Worm (Caenorhabditis elegans) whole organism, L1 larva: ENCODE data around the gene F14B8.5.

ENCODE experiments used
- F16B12.6 ChIP-seq: fragments of 150-350 bp; optimal IDR thresholded peaks from 2 replicates; lab custom pipeline; 2014; ENCODE audit warnings: missing biosample characterization, missing genetic modification characterization
- alr-1 ChIP-seq: fragments of 200-800 bp; sonication (Bioruptor generic); optimal IDR thresholded peaks from 2 replicates; lab custom pipeline; 2018; ENCODE audit warnings: borderline replicate concordance, mild to moderate bottlenecking, missing genetic modification characterization, missing compliant biosample characterization
- ama-1 ChIP-seq: fragments of 150-350 bp; optimal IDR thresholded peaks from 2 replicates; lab custom pipeline; 2014
- blmp-1 ChIP-seq: fragments of 150-350 bp; optimal IDR thresholded peaks from 2 replicates; lab custom pipeline; 2014; ENCODE audit warnings: missing biosample characterization, missing genetic modification characterization
- ceh-88 ChIP-seq: fragments of 200-800 bp; sonication (Bioruptor generic); IDR thresholded peaks from 2 replicates; pipeline ENCODE4 v1.3.6; 2022; ENCODE audit warnings: missing genetic modification characterization, missing compliant biosample characterization
- ceh-90 ChIP-seq: sonication (generic microtip); optimal IDR thresholded peaks from 2 replicates; lab custom pipeline; 2016; ENCODE audit warnings: missing genetic modification characterization, missing compliant biosample characterization
- ces-1 ChIP-seq: fragments of 150-350 bp; optimal IDR thresholded peaks from 2 replicates; lab custom pipeline; 2014; ENCODE audit warnings: missing biosample characterization, missing genetic modification reagents, missing genetic modification characterization
- dsc-1 ChIP-seq: sonication (generic microtip); optimal IDR thresholded peaks from 2 replicates; lab custom pipeline; 2016; ENCODE audit warnings: mild to moderate bottlenecking, missing genetic modification characterization, missing compliant biosample characterization
- efl-1 ChIP-seq, 4 experiments: fragments of 150-350 bp; optimal IDR thresholded peaks in 3 of 4; peaks in 1 of 4; 1 replicate in 1 of 4; 2 replicates in 3 of 4; lab custom pipeline; 2014; ENCODE audit warnings: missing biosample characterization in 2 of 4, missing genetic modification characterization in 2 of 4, missing genetic modification reagents in 2 of 4
- efl-3 ChIP-seq: fragments of 200-800 bp; sonication (Bioruptor generic); optimal IDR thresholded peaks from 2 replicates; lab custom pipeline; 2018; ENCODE audit warnings: mild to moderate bottlenecking, missing genetic modification characterization, missing compliant biosample characterization
- egl-27 ChIP-seq, 2 experiments: fragments of 150-350 bp in 1 of 2; sonication (generic microtip); optimal IDR thresholded peaks; 3 replicates each; lab custom pipeline; 2017 to 2018; ENCODE audit warnings: missing biosample characterization in 2 of 2, missing genetic modification characterization in 2 of 2, missing genetic modification reagents in 2 of 2
- elt-2 ChIP-seq: sonication (generic microtip); optimal IDR thresholded peaks from 2 replicates; lab custom pipeline; 2016; ENCODE audit warnings: missing genetic modification characterization, mild to moderate bottlenecking, inconsistent platforms, missing compliant biosample characterization, missing genetic modification reagents
- elt-3 ChIP-seq, 6 experiments: fragments of 150-350 bp in 1 of 6; sonication (generic microtip); optimal IDR thresholded peaks; 2 replicates each; lab custom pipeline; 2017 to 2018; ENCODE audit warnings: missing biosample characterization in 6 of 6, missing genetic modification characterization in 6 of 6, inconsistent platforms in 1 of 6
- ets-5 ChIP-seq: fragments of 200-800 bp; sonication (Bioruptor generic); IDR thresholded peaks from 2 replicates; pipeline ENCODE4 v1.3.6; 2022; ENCODE audit warnings: missing genetic modification characterization, missing compliant biosample characterization
- fkh-10 ChIP-seq: sonication (generic microtip); optimal IDR thresholded peaks from 2 replicates; lab custom pipeline; 2017; ENCODE audit warnings: missing biosample characterization, missing genetic modification reagents, missing genetic modification characterization
- irx-1 ChIP-seq: sonication (generic microtip); optimal IDR thresholded peaks from 2 replicates; lab custom pipeline; 2016; ENCODE audit warnings: missing genetic modification characterization, missing compliant biosample characterization
- jun-1 ChIP-seq: fragments of 150-350 bp; optimal IDR thresholded peaks from 2 replicates; lab custom pipeline; 2014; ENCODE audit warnings: missing biosample characterization, missing genetic modification reagents, missing genetic modification characterization
- lin-14 ChIP-seq: fragments of 200-800 bp; sonication (Bioruptor generic); optimal IDR thresholded peaks from 2 replicates; lab custom pipeline; 2018; ENCODE audit warnings: mild to moderate bottlenecking, missing genetic modification characterization, moderate library complexity, missing compliant biosample characterization
- lsy-2 ChIP-seq, 2 experiments: fragments of 150-350 bp; optimal IDR thresholded peaks; 2 replicates each; lab custom pipeline; 2014; ENCODE audit warnings: missing biosample characterization in 2 of 2, missing genetic modification characterization in 2 of 2
- mef-2 ChIP-seq: fragments of 150-350 bp; optimal IDR thresholded peaks from 2 replicates; lab custom pipeline; 2014; ENCODE audit warnings: missing biosample characterization, missing genetic modification characterization
- mep-1 ChIP-seq: fragments of 150-350 bp; optimal IDR thresholded peaks from 2 replicates; lab custom pipeline; 2014; ENCODE audit warnings: missing biosample characterization, missing genetic modification characterization
- nhr-11 ChIP-seq: fragments of 150-350 bp; optimal IDR thresholded peaks from 2 replicates; lab custom pipeline; 2014; ENCODE audit warnings: missing biosample characterization, missing genetic modification characterization
- nhr-20 ChIP-seq: sonication (generic microtip); optimal IDR thresholded peaks from 2 replicates; lab custom pipeline; 2016; ENCODE audit warnings: mild to moderate bottlenecking, missing genetic modification characterization, missing compliant biosample characterization
- nhr-85 ChIP-seq: sonication (generic microtip); peaks from one replicate; lab custom pipeline; 2016; ENCODE audit warnings: missing genetic modification characterization, inconsistent platforms, missing compliant biosample characterization
- pqm-1 ChIP-seq: sonication (generic microtip); optimal IDR thresholded peaks from 3 replicates; lab custom pipeline; 2017; ENCODE audit warnings: missing biosample characterization, missing genetic modification characterization
- skn-1 ChIP-seq: fragments of 150-350 bp; optimal IDR thresholded peaks from 2 replicates; lab custom pipeline; 2014; ENCODE audit warnings: missing biosample characterization, missing genetic modification characterization
- snpc-4 ChIP-seq: fragments of 150-350 bp; optimal IDR thresholded peaks from 2 replicates; lab custom pipeline; 2014; ENCODE audit warnings: missing biosample characterization, missing genetic modification characterization
- snu-23 ChIP-seq: sonication (generic microtip); optimal IDR thresholded peaks from 2 replicates; lab custom pipeline; 2016; ENCODE audit warnings: missing genetic modification characterization, missing compliant biosample characterization
- sptf-1 ChIP-seq: fragments of 150-350 bp; optimal IDR thresholded peaks from 2 replicates; lab custom pipeline; 2014; ENCODE audit warnings: missing biosample characterization, missing genetic modification characterization
- sup-37 ChIP-seq: fragments of 200-800 bp; sonication (Bioruptor generic); optimal IDR thresholded peaks from 2 replicates; lab custom pipeline; 2018; ENCODE audit warnings: mild to moderate bottlenecking, missing genetic modification characterization, missing compliant biosample characterization
- swsn-7 ChIP-seq: sonication (generic microtip); optimal IDR thresholded peaks from 2 replicates; lab custom pipeline; 2016; ENCODE audit warnings: missing genetic modification characterization, missing compliant biosample characterization
- unc-30 ChIP-seq: sonication (generic microtip); optimal IDR thresholded peaks from 2 replicates; lab custom pipeline; 2017; ENCODE audit warnings: missing biosample characterization, missing genetic modification characterization
- unc-62 ChIP-seq: fragments of 150-350 bp; optimal IDR thresholded peaks from 2 replicates; lab custom pipeline; 2014; ENCODE audit warnings: missing biosample characterization, missing genetic modification reagents, missing genetic modification characterization
- vab-15 ChIP-seq: sonication (generic microtip); optimal IDR thresholded peaks from 2 replicates; lab custom pipeline; 2017; ENCODE audit warnings: missing genotype, mild to moderate bottlenecking, missing genetic modification characterization, missing compliant biosample characterization

Gene F14B8.5

ce11 chrX:6958914-6959313 is 30.4 kb upstream of the F14B8.5 start:
- TF ChIP-seq swsn-7 (tag; lab: Kevin White, UChicago) (no peak), skn-1 (tag; lab: Kevin White, UChicago) (no peak), fkh-10 (GFP tag; lab: Kevin White, UChicago) (peak; percentile 33), lin-14 (GFP tag; lab: Kevin White, UChicago) (peak; percentile 24), efl-1 (optimal IDR thresholded peaks at IDR 0.05; lab: Kevin White, UChicago) (no peak), efl-1 (GFP tag; optimal IDR thresholded peaks at IDR 0.05 in 1 of 2; lab: Kevin White, UChicago) (peak in 1 of 2 experiments; percentile 51), unc-30 (no peak)
- TF ChIP-seq, all 84 proteins: peak for 3

- no peak for TF ChIP-seq alr-1 (tag; lab: Kevin White, UChicago)
- no peak for TF ChIP-seq efl-1 (optimal IDR thresholded peaks at IDR 0.05; lab: Kevin White, UChicago)
- TF ChIP-seq efl-1 (GFP tag; optimal IDR thresholded peaks at IDR 0.05 in 1 of 2; lab: Kevin White, UChicago) = peak in 1 of 2 experiments; percentile 0
These were observed 27.8 kb upstream of the F14B8.5 start, which contains the start of gene inx-1 for ce11 chrX:6956299-6956698. Gene inx-1, minus strand, starts transcription at chrX:6956399.

ce11 chrX:6953339-6953738 is 24.8 kb upstream of the F14B8.5 start:
- TF ChIP-seq lin-14 (GFP tag; lab: Kevin White, UChicago) (peak; percentile 47), egl-27 (tag; optimal IDR thresholded peaks at IDR 0.05; lab: Kevin White, UChicago) (no peak)

- TF ChIP-seq ama-1 (lab: Kevin White, UChicago) (no peak), nhr-85 (no peak), elt-2 (tag; lab: Kevin White, UChicago) (no peak), efl-3 (no peak), sptf-1 (no peak), irx-1 (tag; lab: Kevin White, UChicago) (no peak), ceh-90 (tag; lab: Kevin White, UChicago) (no peak), pqm-1 (no peak), vab-15 (tag; lab: Kevin White, UChicago) (no peak), jun-1 (tag; lab: Kevin White, UChicago) (no peak), mef-2 (tag; lab: Kevin White, UChicago) (no peak), sup-37 (GFP tag; lab: Kevin White, UChicago) (no peak), ceh-88 (GFP tag; lab: Robert Waterston, UW) (no peak), dsc-1 (tag; lab: Kevin White, UChicago) (no peak), skn-1 (tag; lab: Kevin White, UChicago) (no peak), elt-3 (tag; optimal IDR thresholded peaks at IDR 0.05; lab: Kevin White, UChicago) (no peak), ces-1 (GFP tag; lab: Kevin White, UChicago) (no peak), nhr-11 (tag; lab: Kevin White, UChicago) (no peak)
These were observed 18.3 kb upstream of the F14B8.5 start for ce11 chrX:6946789-6947188.

ce11 chrX:6941711-6942110 is 13.2 kb upstream of the F14B8.5 start:
- TF ChIP-seq efl-3 = no peak
- peak; percentile 41 for TF ChIP-seq lin-14 (GFP tag; lab: Kevin White, UChicago)
- peak; percentile 75 for TF ChIP-seq blmp-1 (tag; lab: Kevin White, UChicago)
- TF ChIP-seq F16B12.6 (tag; lab: Kevin White, UChicago) = no peak
- peak; percentile 25 for TF ChIP-seq nhr-85
- TF ChIP-seq nhr-20 (tag; lab: Kevin White, UChicago) = peak; percentile 29
- peak; percentile 10 for TF ChIP-seq mep-1 (tag; lab: Kevin White, UChicago)
- TF ChIP-seq elt-3 (tag; optimal IDR thresholded peaks at IDR 0.05; lab: Kevin White, UChicago) = peak in 2 of 6 experiments; percentile 37 to 42
- no peak for TF ChIP-seq snu-23

ce11 chrX:6940775-6941174 is 12.3 kb upstream of the F14B8.5 start:
- TF ChIP-seq unc-62 (GFP tag; lab: Kevin White, UChicago) (no peak), ets-5 (GFP tag; lab: Robert Waterston, UW) (no peak), blmp-1 (tag; lab: Kevin White, UChicago) (peak; percentile 24), jun-1 (tag; lab: Kevin White, UChicago) (no peak), elt-3 (tag; optimal IDR thresholded peaks at IDR 0.05; lab: Kevin White, UChicago) (peak in 1 of 6 experiments; percentile 14), lsy-2 (tag; optimal IDR thresholded peaks at IDR 0.05; lab: Kevin White, UChicago) (no peak), snpc-4 (tag; lab: Kevin White, UChicago) (no peak)
- TF ChIP-seq, all 84 proteins: peak for 2
